Fruit fly (Drosophila melanogaster) whole organism, embryonic: Measurements from ENCODE around the gene CG1622.

Experiments
- Atf-2 ChIP-seq: fragments of 200-800 bp; sonication (Bioruptor generic); optimal IDR thresholded peaks from 2 replicates; lab custom pipeline; 2016; ENCODE audit warnings: missing biosample characterization, missing genetic modification characterization
- CG10274 ChIP-seq: fragments of 200-800 bp; sonication (Bioruptor generic); optimal IDR thresholded peaks from 3 replicates; lab custom pipeline; 2017; ENCODE audit warnings: missing biosample characterization, mild to moderate bottlenecking, missing genetic modification characterization
- CG10321 ChIP-seq: fragments of 200-800 bp; sonication (Bioruptor generic); IDR thresholded peaks from 2 replicates; pipeline ENCODE4 v1.3.6; 2022; ENCODE audit warnings: missing biosample characterization, missing genetic modification characterization
- CG11560 ChIP-seq: fragments of 200-800 bp; sonication (Bioruptor generic); IDR thresholded peaks from 3 replicates; pipeline ENCODE4 v1.3.6; 2022; ENCODE audit warnings: missing biosample characterization, missing genetic modification characterization
- CG12219 ChIP-seq: fragments of 200-800 bp; sonication (Bioruptor generic); optimal IDR thresholded peaks from 3 replicates; lab custom pipeline; 2018; ENCODE audit warnings: missing biosample characterization, mild to moderate bottlenecking, missing genetic modification characterization
- CG12769 ChIP-seq: fragments of 200-800 bp; sonication (Bioruptor generic); optimal IDR thresholded peaks from 2 replicates; lab custom pipeline; 2019; ENCODE audit warnings: missing biosample characterization, mild to moderate bottlenecking, missing genetic modification characterization, moderate library complexity
- CG1602 ChIP-seq: fragments of 200-800 bp; sonication (Bioruptor generic); optimal IDR thresholded peaks from 3 replicates; lab custom pipeline; 2016; ENCODE audit warnings: missing biosample characterization, missing genetic modification characterization
- CG16815 ChIP-seq: fragments of 200-800 bp; sonication (Bioruptor generic); optimal IDR thresholded peaks from 3 replicates; lab custom pipeline; 2017; ENCODE audit warnings: missing biosample characterization, mild to moderate bottlenecking, missing genetic modification characterization
- CG17612 ChIP-seq: fragments of 200-800 bp; sonication (Bioruptor generic); IDR thresholded peaks from 2 replicates; pipeline ENCODE4 v1.3.6; 2022; ENCODE audit warnings: missing biosample characterization, missing genetic modification characterization
- CG18599 ChIP-seq: fragments of 200-800 bp; sonication (Bioruptor generic); optimal IDR thresholded peaks from 3 replicates; lab custom pipeline; 2017; ENCODE audit warnings: missing biosample characterization, missing genetic modification characterization, mild to moderate bottlenecking, moderate library complexity, missing genetic modification reagents
- CG2199 ChIP-seq: fragments of 200-800 bp; sonication (Bioruptor generic); IDR thresholded peaks from 3 replicates; pipeline ENCODE4 v1.3.6; 2022; ENCODE audit warnings: missing biosample characterization, missing genetic modification characterization
- CG2712 ChIP-seq: fragments of 200-800 bp; optimal IDR thresholded peaks from 3 replicates; lab custom pipeline; 2019; ENCODE audit warnings: missing biosample characterization, mild to moderate bottlenecking, missing genetic modification characterization, moderate library complexity
- CG34422 ChIP-seq: fragments of 200-800 bp; sonication (Bioruptor generic); IDR thresholded peaks from 3 replicates; pipeline ENCODE4 v1.3.6; 2022; ENCODE audit warnings: missing biosample characterization, missing genetic modification characterization
- CG4404 ChIP-seq: fragments of 200-800 bp; sonication (Bioruptor generic); IDR thresholded peaks from 2 replicates; pipeline ENCODE4 v1.3.6; 2022; ENCODE audit warnings: missing biosample characterization, missing genetic modification characterization
- CG5953 ChIP-seq: fragments of 200-800 bp; sonication (Bioruptor generic); IDR thresholded peaks from 2 replicates; pipeline ENCODE4 v1.3.6; 2022; ENCODE audit warnings: missing biosample characterization, missing genetic modification characterization
- CG6272 ChIP-seq: fragments of 200-800 bp; sonication (Bioruptor generic); IDR thresholded peaks from 2 replicates; pipeline ENCODE4 v1.3.6; 2022; ENCODE audit warnings: missing biosample characterization, missing genetic modification characterization
- CG7357 ChIP-seq: fragments of 200-800 bp; sonication (Bioruptor generic); IDR thresholded peaks from 3 replicates; pipeline ENCODE4 v1.3.6; 2022; ENCODE audit warnings: missing biosample characterization, missing genetic modification characterization
- CG7987 ChIP-seq: fragments of 200-800 bp; sonication (Bioruptor generic); optimal IDR thresholded peaks from 2 replicates; lab custom pipeline; 2018; ENCODE audit warnings: missing biosample characterization, mild to moderate bottlenecking, missing genetic modification characterization, moderate library complexity
- CG9437 ChIP-seq: fragments of 200-800 bp; sonication (Bioruptor generic); optimal IDR thresholded peaks from 2 replicates; lab custom pipeline; 2018; ENCODE audit warnings: missing biosample characterization, mild to moderate bottlenecking, missing genetic modification characterization
- CG9797 ChIP-seq: fragments of 200-800 bp; sonication (Bioruptor generic); optimal IDR thresholded peaks from 3 replicates; lab custom pipeline; 2018; ENCODE audit warnings: missing biosample characterization, mild to moderate bottlenecking, missing genetic modification characterization
- CoRest ChIP-seq: fragments of 200-800 bp; sonication (Bioruptor generic); optimal IDR thresholded peaks from 3 replicates; lab custom pipeline; 2018; ENCODE audit warnings: missing biosample characterization, mild to moderate bottlenecking, missing genetic modification characterization, moderate library complexity
- D ChIP-seq, 2 experiments: fragments of 200-800 bp in 1 of 2; fragments of >200 bp in 1 of 2; sonication (Bioruptor generic) in 1 of 2; optimal IDR thresholded peaks; 2 replicates in 1 of 2; 3 replicates in 1 of 2; lab custom pipeline; 2017; ENCODE audit warnings: mild to moderate bottlenecking in 1 of 2, missing biosample characterization in 1 of 2, missing genetic modification characterization in 1 of 2, missing genetic modification reagents in 1 of 2
- Dad ChIP-seq: fragments of 200-800 bp; sonication (Bioruptor generic); optimal IDR thresholded peaks from 3 replicates; lab custom pipeline; 2016; ENCODE audit warnings: missing biosample characterization, missing genetic modification characterization
- Doc3 ChIP-seq: fragments of 200-800 bp; sonication (Bioruptor generic); IDR thresholded peaks from 3 replicates; pipeline ENCODE4 v1.3.6; 2022; ENCODE audit warnings: missing biosample characterization, missing genetic modification characterization; ENCODE audit not compliant: partially characterized antibody
- E2f2 ChIP-seq: fragments of 200-800 bp; sonication (Bioruptor generic); IDR thresholded peaks from 2 replicates; pipeline ENCODE4 v1.3.6; 2022; ENCODE audit warnings: missing biosample characterization, missing genetic modification characterization
- Hr3 ChIP-seq: fragments of 200-800 bp; sonication (Bioruptor generic); optimal IDR thresholded peaks from 3 replicates; lab custom pipeline; 2016; ENCODE audit warnings: missing biosample characterization, missing genetic modification characterization
- Lhr ChIP-seq: fragments of 200-800 bp; sonication (Bioruptor generic); optimal IDR thresholded peaks from 3 replicates; lab custom pipeline; 2017; ENCODE audit warnings: mild to moderate bottlenecking, missing biosample characterization, missing genetic modification reagents, missing genetic modification characterization
- Nf-YA ChIP-seq: fragments of 200-800 bp; sonication (Bioruptor generic); IDR thresholded peaks from 2 replicates; pipeline ENCODE4 v1.3.6; 2022; ENCODE audit warnings: missing biosample characterization, missing genetic modification characterization
- Rfx ChIP-seq: fragments of 200-800 bp; sonication (Bioruptor generic); IDR thresholded peaks from 2 replicates; pipeline ENCODE4 v1.3.6; 2022; ENCODE audit warnings: missing biosample characterization, missing genetic modification characterization
- ap ChIP-seq: fragments of 200-800 bp; sonication (Bioruptor generic); IDR thresholded peaks from 2 replicates; pipeline ENCODE4 v1.3.6; 2022; ENCODE audit warnings: missing biosample characterization, missing genetic modification characterization
- chif ChIP-seq, 2 experiments: fragments of 200-800 bp; sonication (Bioruptor generic); optimal IDR thresholded peaks; 3 replicates each; lab custom pipeline; 2016; ENCODE audit warnings: missing biosample characterization in 2 of 2, missing genetic modification characterization in 2 of 2
- chm ChIP-seq: fragments of 200-800 bp; sonication (Bioruptor generic); IDR thresholded peaks from 2 replicates; pipeline ENCODE4 v1.3.6; 2022; ENCODE audit warnings: missing biosample characterization, missing genetic modification characterization
- gfzf ChIP-seq: fragments of 200-800 bp; sonication (Bioruptor generic); optimal IDR thresholded peaks from 2 replicates; lab custom pipeline; 2016; ENCODE audit warnings: missing biosample characterization, mild to moderate bottlenecking, missing genetic modification characterization, moderate library complexity
- ham ChIP-seq: fragments of 200-800 bp; sonication (Bioruptor generic); IDR thresholded peaks from 2 replicates; pipeline ENCODE4 v1.3.6; 2022; ENCODE audit warnings: missing biosample characterization, missing genetic modification characterization
- inv ChIP-seq: fragments of 200-800 bp; sonication (Bioruptor generic); IDR thresholded peaks from 2 replicates; pipeline ENCODE4 v1.3.6; 2022; ENCODE audit warnings: missing biosample characterization, missing genetic modification characterization; ENCODE audit not compliant: partially characterized antibody
- jing ChIP-seq: fragments of 200-800 bp; sonication (Bioruptor generic); optimal IDR thresholded peaks from 2 replicates; lab custom pipeline; 2018; ENCODE audit warnings: missing biosample characterization, mild to moderate bottlenecking, missing genetic modification characterization
- nerfin-1 ChIP-seq: fragments of 200-800 bp; sonication (Bioruptor generic); optimal IDR thresholded peaks from 3 replicates; lab custom pipeline; 2019; ENCODE audit warnings: missing biosample characterization, mild to moderate bottlenecking, missing genetic modification characterization, moderate library complexity
- org-1 ChIP-seq: fragments of 200-800 bp; sonication (Bioruptor generic); optimal IDR thresholded peaks from 2 replicates; lab custom pipeline; 2017; ENCODE audit warnings: missing biosample characterization, missing genetic modification characterization
- pan ChIP-seq, 4 experiments: fragments of >200 bp in 3 of 4; fragments of 200-800 bp in 1 of 4; sonication (Bioruptor generic) in 1 of 4; optimal IDR thresholded peaks in 3 of 4; IDR thresholded peaks in 1 of 4; 2 replicates each; pipeline versions ENCODE4 v1.3.6 to Lab custom; 2017 to 2022; ENCODE audit warnings: missing biosample characterization in 2 of 4, missing genetic modification characterization in 2 of 4, mixed read lengths in 1 of 4
- pfk ChIP-seq: fragments of 200-800 bp; sonication (Bioruptor generic); optimal IDR thresholded peaks from 2 replicates; lab custom pipeline; 2018; ENCODE audit warnings: missing biosample characterization, mild to moderate bottlenecking, missing genetic modification characterization, moderate library complexity
- pho ChIP-seq: fragments of 200-800 bp; sonication (Bioruptor generic); optimal IDR thresholded peaks from 2 replicates; lab custom pipeline; 2016; ENCODE audit warnings: missing biosample characterization, missing genetic modification characterization
- ranshi ChIP-seq: fragments of 200-800 bp; sonication (Bioruptor generic); IDR thresholded peaks from 2 replicates; pipeline ENCODE4 v1.3.6; 2022; ENCODE audit warnings: missing biosample characterization, missing genetic modification characterization
- repo ChIP-seq: fragments of 200-800 bp; sonication (Bioruptor generic); optimal IDR thresholded peaks from 2 replicates; lab custom pipeline; 2016; ENCODE audit warnings: missing biosample characterization, missing genetic modification characterization
- salm ChIP-seq: fragments of 200-800 bp; sonication (Bioruptor generic); optimal IDR thresholded peaks from 2 replicates; lab custom pipeline; 2018; ENCODE audit warnings: missing biosample characterization, mild to moderate bottlenecking, missing genetic modification characterization
- sna ChIP-seq: fragments of 200-800 bp; sonication (Bioruptor generic); IDR thresholded peaks from 2 replicates; pipeline ENCODE4 v1.3.6; 2022; ENCODE audit warnings: missing biosample characterization, missing genetic modification characterization; ENCODE audit not compliant: partially characterized antibody
- twi ChIP-seq: fragments of 200-800 bp; optimal IDR thresholded peaks from 2 replicates; lab custom pipeline; 2019; ENCODE audit warnings: missing biosample characterization, mild to moderate bottlenecking, missing genetic modification characterization, moderate library complexity
- unpg ChIP-seq: fragments of 200-800 bp; sonication (Bioruptor generic); optimal IDR thresholded peaks from 3 replicates; lab custom pipeline; 2018; ENCODE audit warnings: missing biosample characterization, mild to moderate bottlenecking, missing genetic modification characterization, moderate library complexity
- wek ChIP-seq: fragments of 200-800 bp; sonication (Bioruptor generic); optimal IDR thresholded peaks from 3 replicates; lab custom pipeline; 2018; ENCODE audit warnings: missing biosample characterization, mild to moderate bottlenecking, missing genetic modification characterization, moderate library complexity
- zen ChIP-seq: fragments of 200-800 bp; sonication (Bioruptor generic); optimal IDR thresholded peaks from 3 replicates; lab custom pipeline; 2018; ENCODE audit warnings: missing biosample characterization, mild to moderate bottlenecking, missing genetic modification characterization, moderate library complexity
- zf30C ChIP-seq: fragments of 200-800 bp; sonication (Bioruptor generic); optimal IDR thresholded peaks from 3 replicates; lab custom pipeline; 2018; ENCODE audit warnings: missing biosample characterization, mild to moderate bottlenecking, missing genetic modification characterization

CG1622 gene

DNA sequence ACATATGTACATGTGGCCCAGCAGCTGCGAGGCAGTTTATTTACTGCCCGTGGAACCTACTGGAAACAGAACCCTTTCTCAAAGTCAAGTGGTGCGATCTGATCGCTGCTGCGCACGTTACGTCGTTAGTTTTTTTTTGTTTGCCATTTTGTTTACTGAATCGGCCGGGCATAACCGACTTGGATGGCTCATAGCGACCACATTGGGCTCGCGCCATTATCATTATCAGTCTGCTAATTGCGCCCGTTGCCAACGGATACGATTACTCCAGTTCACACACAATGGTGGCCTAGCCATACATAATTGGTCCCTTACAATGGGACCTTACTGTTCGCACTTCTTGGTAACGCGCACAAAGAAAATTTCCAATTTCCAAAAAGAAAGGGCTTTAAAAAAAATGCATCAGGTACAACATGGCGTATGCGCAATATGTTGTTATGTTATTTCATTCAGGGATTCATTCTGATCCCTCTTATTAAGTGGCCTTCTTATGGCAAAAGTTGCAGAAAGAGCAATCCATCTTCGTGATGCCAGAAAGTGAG, 35.9 kb downstream of the CG1622 start:
- TF ChIP-seq CG4404 (GFP tag; lab: Robert Waterston, UW): no peak
- TF ChIP-seq D (optimal IDR thresholded peaks at IDR 0.05; lab: Kevin White, UChicago): no peak
- TF ChIP-seq D (GFP tag; optimal IDR thresholded peaks at IDR 0.05; lab: Kevin White, UChicago): no peak
- peak; percentile 45; the same call in 1 of the 2 replicates for TF ChIP-seq Rfx (GFP tag; lab: Robert Waterston, UW)
- TF ChIP-seq org-1 (GFP tag; lab: Kevin White, UChicago): peak; percentile 4
- no peak for TF ChIP-seq CG10321 (GFP tag; lab: Robert Waterston, UW)
- no peak for TF ChIP-seq CG1602 (GFP tag; lab: Kevin White, UChicago)
- no peak for TF ChIP-seq CG7987 (GFP tag; lab: Kevin White, UChicago)
- TF ChIP-seq Dad (GFP tag; lab: Kevin White, UChicago): no peak
- TF ChIP-seq inv (GFP tag; lab: Robert Waterston, UW): no peak
- no peak for TF ChIP-seq salm (tag; lab: Kevin White, UChicago)
- no peak for TF ChIP-seq CG17612 (GFP tag; lab: Robert Waterston, UW)
- TF ChIP-seq gfzf (GFP tag; lab: Kevin White, UChicago): no peak
- TF ChIP-seq CG9437 (GFP tag; lab: Kevin White, UChicago): peak; percentile 25
- TF ChIP-seq wek (GFP tag; lab: Kevin White, UChicago): no peak
- TF ChIP-seq CG2712 (tag; lab: Kevin White, UChicago): no peak
- TF ChIP-seq chm (GFP tag; lab: Robert Waterston, UW): no peak; the same call in 1 of the 2 replicates
- no peak for TF ChIP-seq CG6272
- no peak for TF ChIP-seq twi (tag; lab: Kevin White, UChicago)
- TF ChIP-seq CG12769 (tag; lab: Kevin White, UChicago): no peak
- TF ChIP-seq ham: no peak
- TF ChIP-seq Hr3 (GFP tag; lab: Kevin White, UChicago): peak; percentile 3
- TF ChIP-seq Doc3: no peak
- peak; percentile 15 for TF ChIP-seq CG16815 (GFP tag; lab: Kevin White, UChicago)
- peak; percentile 5 for TF ChIP-seq CG10274
- no peak for TF ChIP-seq CG34422
- TF ChIP-seq CG12219 (GFP tag; lab: Kevin White, UChicago): no peak
- TF ChIP-seq CG5953: no peak
- no peak for TF ChIP-seq pfk (GFP tag; lab: Kevin White, UChicago)
- no peak for TF ChIP-seq Atf-2 (GFP tag; lab: Kevin White, UChicago)
- TF ChIP-seq zf30C (GFP tag; lab: Kevin White, UChicago): no peak
- TF ChIP-seq CG2199 (GFP tag; lab: Robert Waterston, UW): no peak
- TF ChIP-seq jing (GFP tag; lab: Kevin White, UChicago): no peak
- no peak for TF ChIP-seq CG7357 (GFP tag; lab: Robert Waterston, UW)
- no peak for TF ChIP-seq Lhr
- no peak for TF ChIP-seq unpg
- no peak for TF ChIP-seq chif (GFP tag; optimal IDR thresholded peaks at IDR 0.05; lab: Kevin White, UChicago)
- TF ChIP-seq zen (tag; lab: Kevin White, UChicago): no peak
- TF ChIP-seq sna (GFP tag; lab: Robert Waterston, UW): no peak
- TF ChIP-seq ranshi: no peak
- TF ChIP-seq E2f2 (GFP tag; lab: Robert Waterston, UW): no peak
- TF ChIP-seq CG11560 (tag; lab: Robert Waterston, UW): no peak
- no peak for TF ChIP-seq pan (optimal IDR thresholded peaks at IDR 0.05; lab: Kevin White, UChicago)
- no peak for TF ChIP-seq pan (GFP tag; optimal IDR thresholded peaks at IDR 0.05 in 1 of 2, IDR thresholded peaks at IDR 0.05 in 1 of 2)
- no peak for TF ChIP-seq nerfin-1 (tag; lab: Kevin White, UChicago)
- no peak for TF ChIP-seq ap (GFP tag; lab: Robert Waterston, UW)
- TF ChIP-seq Nf-YA: no peak
- TF ChIP-seq CG9797 (GFP tag; lab: Kevin White, UChicago): no peak
- TF ChIP-seq repo (GFP tag; lab: Kevin White, UChicago): no peak
- TF ChIP-seq CG18599: peak; percentile 44
- TF ChIP-seq CoRest: peak; percentile 28
- peak; percentile 44 for TF ChIP-seq pho (GFP tag; lab: Kevin White, UChicago)
